Worm (Caenorhabditis elegans) whole organism, young adult: ENCODE measurements around the gene F58F12.4.

Source experiments
- B0261.1 ChIP-seq: sonication (generic microtip); optimal IDR thresholded peaks from 2 replicates; lab custom pipeline; 2016; ENCODE audit warnings: mild to moderate bottlenecking, missing genetic modification characterization, moderate library complexity, missing compliant biosample characterization
- C17E4.6 ChIP-seq: fragments of 200-800 bp; sonication (Bioruptor generic); IDR thresholded peaks from 2 replicates; pipeline ENCODE4 v1.3.6; 2022; ENCODE audit warnings: missing genetic modification reagents, missing genetic modification characterization, missing compliant biosample characterization
- F10E7.11 ChIP-seq: sonication (generic microtip); optimal IDR thresholded peaks from 2 replicates; lab custom pipeline; 2017; ENCODE audit warnings: mild to moderate bottlenecking, missing genetic modification characterization, moderate library complexity, missing compliant biosample characterization
- F37B4.10 ChIP-seq: fragments of 200-800 bp; sonication (Bioruptor generic); IDR thresholded peaks from 2 replicates; pipeline ENCODE4 v1.3.6; 2022; ENCODE audit warnings: missing genetic modification characterization, missing compliant biosample characterization
- F49E8.2 ChIP-seq: sonication (generic microtip); optimal IDR thresholded peaks from 3 replicates; lab custom pipeline; 2017; ENCODE audit warnings: missing genetic modification characterization, mild to moderate bottlenecking, missing compliant biosample characterization, antibody characterized with exemption, moderate library complexity; ENCODE audit not compliant: insufficient read depth
- F55B11.4 ChIP-seq: sonication (generic microtip); optimal IDR thresholded peaks from 2 replicates; lab custom pipeline; 2016; ENCODE audit warnings: missing compliant biosample characterization, missing genetic modification characterization, borderline replicate concordance; ENCODE audit not compliant: insufficient read depth
- K12H6.12 ChIP-seq: fragments of 200-800 bp; sonication (Bioruptor generic); optimal IDR thresholded peaks from 2 replicates; lab custom pipeline; 2018; ENCODE audit warnings: mild to moderate bottlenecking, missing genetic modification characterization, missing compliant biosample characterization
- T07F8.4 ChIP-seq: sonication (generic microtip); optimal IDR thresholded peaks from 2 replicates; lab custom pipeline; 2016; ENCODE audit warnings: mild to moderate bottlenecking, missing genetic modification characterization, moderate library complexity, missing compliant biosample characterization
- ama-1 ChIP-seq, 3 experiments: fragments of 150-350 bp in 1 of 3; sonication (generic microtip) in 2 of 3; optimal IDR thresholded peaks; 2 replicates each; lab custom pipeline; 2014 to 2018; ENCODE audit warnings: missing biosample characterization in 2 of 3, missing genetic modification characterization in 2 of 3, missing genetic modification reagents in 2 of 3
- aptf-2 ChIP-seq: fragments of 200-800 bp; sonication (Bioruptor generic); conservative IDR thresholded peaks from 2 replicates; pipeline ENCODE4 v1.3.6; 2022; ENCODE audit warnings: missing genetic modification reagents, missing genetic modification characterization, missing compliant biosample characterization
- aptf-3 ChIP-seq: fragments of 200-800 bp; sonication (Bioruptor generic); IDR thresholded peaks from 2 replicates; pipeline ENCODE4 v1.3.6; 2022; ENCODE audit warnings: missing genetic modification characterization, missing compliant biosample characterization
- cebp-1 ChIP-seq, 2 experiments: fragments of 200-800 bp in 1 of 2; sonication (Bioruptor generic) in 1 of 2; sonication (generic microtip) in 1 of 2; IDR thresholded peaks in 1 of 2; optimal IDR thresholded peaks in 1 of 2; 2 replicates each; pipeline versions ENCODE4 v1.3.6 to Lab custom; 2017 to 2022; ENCODE audit warnings: missing compliant biosample characterization in 2 of 2, missing genetic modification characterization in 2 of 2, mild to moderate bottlenecking in 1 of 2, missing genetic modification reagents in 1 of 2, moderate library complexity in 1 of 2
- ceh-100 ChIP-seq: fragments of 200-800 bp; sonication (Bioruptor generic); IDR thresholded peaks from 2 replicates; pipeline ENCODE4 v1.3.6; 2022; ENCODE audit warnings: missing genetic modification reagents, missing genetic modification characterization, missing compliant biosample characterization
- ceh-27 ChIP-seq: fragments of 200-800 bp; sonication (Bioruptor generic); optimal IDR thresholded peaks from 2 replicates; lab custom pipeline; 2018; ENCODE audit warnings: mild to moderate bottlenecking, missing genetic modification characterization, moderate library complexity, missing compliant biosample characterization
- ceh-58 ChIP-seq: fragments of 200-800 bp; sonication (Bioruptor generic); IDR thresholded peaks from 2 replicates; pipeline ENCODE4 v1.3.6; 2022; ENCODE audit warnings: missing genetic modification characterization, missing compliant biosample characterization
- die-1 ChIP-seq: sonication (generic microtip); optimal IDR thresholded peaks from 2 replicates; lab custom pipeline; 2016; ENCODE audit warnings: missing genotype, mild to moderate bottlenecking, missing genetic modification characterization, missing compliant biosample characterization
- dpl-1 ChIP-seq: fragments of 150-350 bp; optimal IDR thresholded peaks from 2 replicates; lab custom pipeline; 2014; ENCODE audit warnings: missing biosample characterization, missing genetic modification reagents, missing genetic modification characterization
- gei-17 ChIP-seq: fragments of 200-800 bp; sonication (Bioruptor generic); optimal IDR thresholded peaks from 2 replicates; lab custom pipeline; 2018; ENCODE audit warnings: mild to moderate bottlenecking, missing genetic modification characterization, missing compliant biosample characterization
- him-1 ChIP-seq: sonication (generic microtip); optimal IDR thresholded peaks from 2 replicates; lab custom pipeline; 2016; ENCODE audit warnings: missing genotype, missing genetic modification reagents, missing genetic modification characterization, missing compliant biosample characterization
- hlh-26 ChIP-seq: fragments of 200-800 bp; sonication (Bioruptor generic); conservative IDR thresholded peaks from 2 replicates; pipeline ENCODE4 v1.3.6; 2022; ENCODE audit warnings: missing genetic modification reagents, missing genetic modification characterization, missing compliant biosample characterization
- hmg-20 ChIP-seq: fragments of 200-800 bp; sonication (Bioruptor generic); IDR thresholded peaks from 2 replicates; pipeline ENCODE4 v1.3.6; 2022; ENCODE audit warnings: missing genetic modification reagents, missing genetic modification characterization, missing compliant biosample characterization
- let-607 ChIP-seq, 2 experiments: fragments of 200-800 bp in 1 of 2; sonication (Bioruptor generic) in 1 of 2; sonication (generic microtip) in 1 of 2; optimal IDR thresholded peaks; 2 replicates each; lab custom pipeline; 2016 to 2018; ENCODE audit warnings: mild to moderate bottlenecking in 2 of 2, missing compliant biosample characterization in 2 of 2, missing genetic modification characterization in 2 of 2, moderate library complexity in 2 of 2, missing genotype in 1 of 2
- lin-26 ChIP-seq: fragments of 200-800 bp; sonication (Bioruptor generic); IDR thresholded peaks from 2 replicates; pipeline ENCODE4 v1.3.6; 2022; ENCODE audit warnings: missing genetic modification reagents, missing genetic modification characterization, missing compliant biosample characterization
- lin-40 ChIP-seq: sonication (generic microtip); optimal IDR thresholded peaks from 2 replicates; lab custom pipeline; 2016; ENCODE audit warnings: missing genetic modification characterization, mild to moderate bottlenecking, missing compliant biosample characterization, missing genotype, missing genetic modification reagents
- lsl-1 ChIP-seq: fragments of 200-800 bp; sonication (Bioruptor generic); optimal IDR thresholded peaks from 2 replicates; lab custom pipeline; 2018; ENCODE audit warnings: mild to moderate bottlenecking, missing genetic modification characterization, moderate library complexity, missing compliant biosample characterization
- madf-3 ChIP-seq: fragments of 200-800 bp; sonication (Bioruptor generic); IDR thresholded peaks from 2 replicates; pipeline ENCODE4 v1.3.6; 2022; ENCODE audit warnings: missing genetic modification reagents, missing genetic modification characterization, missing compliant biosample characterization
- madf-8 ChIP-seq: fragments of 200-800 bp; sonication (Bioruptor generic); conservative IDR thresholded peaks from 2 replicates; pipeline ENCODE4 v1.3.6; 2022; ENCODE audit warnings: missing genetic modification reagents, missing genetic modification characterization, missing compliant biosample characterization
- mcd-1 ChIP-seq: fragments of 200-800 bp; sonication (Bioruptor generic); IDR thresholded peaks from 2 replicates; pipeline ENCODE4 v1.3.6; 2022; ENCODE audit warnings: missing genetic modification reagents, missing genetic modification characterization, missing compliant biosample characterization
- nfya-1 ChIP-seq: sonication (generic microtip); optimal IDR thresholded peaks from 2 replicates; lab custom pipeline; 2017; ENCODE audit warnings: antibody characterized with exemption, missing compliant biosample characterization, missing genetic modification characterization, borderline replicate concordance; ENCODE audit not compliant: insufficient read depth
- nfyb-1 ChIP-seq: fragments of 200-800 bp; sonication (Bioruptor generic); IDR thresholded peaks from 2 replicates; pipeline ENCODE4 v1.3.6; 2022; ENCODE audit warnings: missing genetic modification reagents, missing genetic modification characterization, missing compliant biosample characterization
- nhr-120 ChIP-seq: fragments of 200-800 bp; sonication (Bioruptor generic); IDR thresholded peaks from 2 replicates; pipeline ENCODE4 v1.3.6; 2022; ENCODE audit warnings: missing genetic modification characterization, missing compliant biosample characterization
- pbrm-1 ChIP-seq: fragments of 200-800 bp; sonication (Bioruptor generic); IDR thresholded peaks from 2 replicates; pipeline ENCODE4 v1.3.6; 2022; ENCODE audit warnings: missing genetic modification reagents, missing genetic modification characterization, missing compliant biosample characterization
- pha-4 ChIP-seq: fragments of 150-350 bp; sonication (generic microtip); optimal IDR thresholded peaks from 2 replicates; lab custom pipeline; 2014; ENCODE audit warnings: missing biosample characterization, missing genetic modification reagents, missing genetic modification characterization
- rpc-1 ChIP-seq, 2 experiments: fragments of 150-350 bp in 1 of 2; sonication (generic microtip) in 1 of 2; optimal IDR thresholded peaks; 2 replicates each; lab custom pipeline; 2014 to 2018; ENCODE audit warnings: missing biosample characterization in 1 of 2, missing genetic modification characterization in 1 of 2, missing genetic modification reagents in 1 of 2, missing genotype in 1 of 2
- sdz-38 ChIP-seq: sonication (generic microtip); optimal IDR thresholded peaks from 2 replicates; lab custom pipeline; 2016; ENCODE audit warnings: missing genotype, missing genetic modification characterization, missing compliant biosample characterization
- sea-2 ChIP-seq: fragments of 200-800 bp; sonication (Bioruptor generic); IDR thresholded peaks from 2 replicates; pipeline ENCODE4 v1.3.6; 2022; ENCODE audit warnings: missing genetic modification characterization, missing compliant biosample characterization
- snpc-3.4 ChIP-seq: sonication (generic microtip); optimal IDR thresholded peaks from 2 replicates; lab custom pipeline; 2017; ENCODE audit warnings: missing genetic modification characterization, mild to moderate bottlenecking, missing compliant biosample characterization, antibody characterized with exemption, moderate library complexity, missing genotype, missing genetic modification reagents
- somi-1 ChIP-seq: fragments of 200-800 bp; sonication (Bioruptor generic); optimal IDR thresholded peaks from 2 replicates; lab custom pipeline; 2018; ENCODE audit warnings: mild to moderate bottlenecking, missing genetic modification characterization, missing compliant biosample characterization
- tbp1 ChIP-seq: fragments of 200-800 bp; sonication (Bioruptor generic); optimal IDR thresholded peaks from 2 replicates; lab custom pipeline; 2018; ENCODE audit warnings: mild to moderate bottlenecking, missing genetic modification characterization, missing compliant biosample characterization
- unc-130 ChIP-seq: sonication (generic microtip); optimal IDR thresholded peaks from 2 replicates; lab custom pipeline; 2016; ENCODE audit warnings: missing genetic modification reagents, missing genetic modification characterization, missing compliant biosample characterization
- xnd-1 ChIP-seq: sonication (generic microtip); optimal IDR thresholded peaks from 2 replicates; lab custom pipeline; 2016; ENCODE audit warnings: missing genotype, missing genetic modification reagents, missing genetic modification characterization, missing compliant biosample characterization
- zfh-2 ChIP-seq: fragments of 200-800 bp; sonication (Bioruptor generic); conservative IDR thresholded peaks from 2 replicates; pipeline ENCODE4 v1.3.6; 2022; ENCODE audit warnings: missing genetic modification reagents, missing genetic modification characterization, missing compliant biosample characterization
- ztf-18 ChIP-seq: sonication (generic microtip); optimal IDR thresholded peaks from 2 replicates; lab custom pipeline; 2016; ENCODE audit warnings: missing genotype, mild to moderate bottlenecking, missing genetic modification characterization, missing compliant biosample characterization
- ztf-22 ChIP-seq: fragments of 200-800 bp; sonication (Bioruptor generic); optimal IDR thresholded peaks from 2 replicates; lab custom pipeline; 2018; ENCODE audit warnings: mild to moderate bottlenecking, missing genetic modification characterization, moderate library complexity, missing compliant biosample characterization
- ztf-25 ChIP-seq: fragments of 200-800 bp; sonication (Bioruptor generic); IDR thresholded peaks from 2 replicates; pipeline ENCODE4 v1.3.6; 2022; ENCODE audit warnings: missing genetic modification reagents, missing genetic modification characterization, missing compliant biosample characterization
- ztf-3 ChIP-seq: fragments of 200-800 bp; sonication (Bioruptor generic); optimal IDR thresholded peaks from 2 replicates; lab custom pipeline; 2018; ENCODE audit warnings: mild to moderate bottlenecking, missing genetic modification characterization, missing compliant biosample characterization
- ztf-6 ChIP-seq: fragments of 200-800 bp; sonication (Bioruptor generic); IDR thresholded peaks from 2 replicates; pipeline ENCODE4 v1.3.6; 2022; ENCODE audit warnings: missing genetic modification reagents, missing genetic modification characterization, missing compliant biosample characterization

Gene F58F12.4

DNA sequence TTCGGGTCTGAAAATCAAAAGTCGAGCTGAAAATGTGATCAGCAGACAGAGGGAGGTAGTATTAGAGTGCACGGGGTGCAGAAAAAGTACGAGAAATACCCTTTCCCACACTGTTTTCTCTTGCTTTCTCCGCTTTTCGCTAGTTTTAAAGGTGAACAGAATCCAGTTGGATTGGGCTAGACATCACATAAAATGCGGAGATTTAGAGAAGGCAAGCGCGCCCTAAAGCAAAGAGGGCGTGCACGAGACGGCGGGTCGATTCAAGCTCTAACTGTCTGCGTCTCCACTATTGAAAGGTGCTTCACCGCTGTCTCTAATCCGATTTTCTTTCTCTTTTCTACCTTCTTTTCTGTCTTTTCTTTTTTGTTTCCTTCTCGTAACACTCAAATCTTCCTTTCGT, 16.5 kb upstream of the F58F12.4 start (continued):
- TF ChIP-seq F55B11.4 (tag; lab: Kevin White, UChicago) (no peak), cebp-1 (GFP tag; IDR thresholded peaks at IDR 0.05; lab: Robert Waterston, UW) (no peak), cebp-1 (tag; optimal IDR thresholded peaks at IDR 0.05; lab: Kevin White, UChicago) (peak; percentile 77), lin-40 (tag; lab: Kevin White, UChicago) (peak; percentile 72), zfh-2 (GFP tag; lab: Robert Waterston, UW) (peak; percentile 89), ztf-6 (GFP tag; lab: Robert Waterston, UW) (no peak), ama-1 (optimal IDR thresholded peaks at IDR 0.05; lab: Kevin White, UChicago) (no peak), ama-1 (GFP tag; optimal IDR thresholded peaks at IDR 0.05; lab: Kevin White, UChicago) (no peak), ztf-3 (GFP tag; lab: Kevin White, UChicago) (no peak), nhr-120 (GFP tag; lab: Robert Waterston, UW) (no peak), snpc-3.4 (peak; percentile 73), aptf-2 (GFP tag; lab: Robert Waterston, UW) (no peak), hmg-20 (GFP tag; lab: Robert Waterston, UW) (no peak), C17E4.6 (GFP tag; lab: Robert Waterston, UW) (no peak), ceh-100 (GFP tag; lab: Robert Waterston, UW) (peak; percentile 66), pha-4 (tag; lab: Kevin White, UChicago) (no peak), T07F8.4 (no peak), sea-2 (GFP tag; lab: Robert Waterston, UW) (no peak), lsl-1 (GFP tag; lab: Kevin White, UChicago) (peak; percentile 75), nfyb-1 (GFP tag; lab: Robert Waterston, UW) (peak; percentile 80), unc-130 (GFP tag; lab: Kevin White, UChicago) (peak; percentile 15), ztf-18 (tag; lab: Kevin White, UChicago) (peak; percentile 75), somi-1 (GFP tag; lab: Kevin White, UChicago) (peak; percentile 67), mcd-1 (peak; percentile 95), F49E8.2 (peak; percentile 89), madf-3 (0 out of 2 replicates have a peak, but pooled peaks have one; percentile 13), lin-26 (no peak), ztf-22 (GFP tag; lab: Kevin White, UChicago) (no peak), pbrm-1 (GFP tag; lab: Robert Waterston, UW) (peak; percentile 92), him-1 (no peak), ceh-58 (GFP tag; lab: Robert Waterston, UW) (no peak), madf-8 (GFP tag; lab: Robert Waterston, UW) (peak; percentile 57), hlh-26 (GFP tag; lab: Robert Waterston, UW) (no peak), F10E7.11 (no peak), gei-17 (GFP tag; lab: Kevin White, UChicago) (peak; percentile 3), aptf-3 (GFP tag; lab: Robert Waterston, UW) (no peak), nfya-1 (no peak), F37B4.10 (GFP tag; lab: Robert Waterston, UW) (no peak), let-607 (tag; optimal IDR thresholded peaks at IDR 0.05; lab: Kevin White, UChicago) (no peak), ceh-27 (GFP tag; lab: Kevin White, UChicago) (peak; percentile 78), B0261.1 (tag; lab: Kevin White, UChicago) (no peak), die-1 (tag; lab: Kevin White, UChicago) (no peak), dpl-1 (GFP tag; lab: Kevin White, UChicago) (no peak), K12H6.12 (tag; lab: Kevin White, UChicago) (peak; percentile 68), ztf-25 (GFP tag; lab: Robert Waterston, UW) (no peak), xnd-1 (tag; lab: Kevin White, UChicago) (peak; percentile 18), rpc-1 (optimal IDR thresholded peaks at IDR 0.05; lab: Kevin White, UChicago) (no peak), rpc-1 (tag; optimal IDR thresholded peaks at IDR 0.05; lab: Kevin White, UChicago) (no peak), tbp1 (GFP tag; lab: Kevin White, UChicago) (peak; percentile 68), sdz-38 (tag; lab: Kevin White, UChicago) (no peak)
